Fruit fly (Drosophila melanogaster) whole organism, embryonic: ENCODE data around the gene Cyp318a1.
A peak's percentile ranks its signal among the peaks of the same experiment; 100 is the strongest.

ENCODE experiments used
- ATbp ChIP-seq: fragments of 200-800 bp; sonication (Bioruptor generic); optimal IDR thresholded peaks from 2 replicates; lab custom pipeline; 2017; ENCODE audit warnings: missing biosample characterization, mild to moderate bottlenecking, missing genetic modification characterization, missing genetic modification reagents
- Awh ChIP-seq: fragments of 200-800 bp; sonication (Bioruptor generic); IDR thresholded peaks from 2 replicates; pipeline ENCODE4, ENCODE4 v1.3.6; 2022; ENCODE audit warnings: missing biosample characterization, missing genetic modification characterization
- CG11398 ChIP-seq: fragments of 200-800 bp; sonication (Bioruptor generic); optimal IDR thresholded peaks from 2 replicates; lab custom pipeline; 2016; ENCODE audit warnings: missing biosample characterization, missing genetic modification characterization
- CG11456 ChIP-seq: fragments of 200-800 bp; sonication (Bioruptor generic); IDR thresholded peaks from 3 replicates; pipeline ENCODE4 v1.3.6; 2022; ENCODE audit warnings: missing biosample characterization, missing genetic modification characterization
- CG11723 ChIP-seq: fragments of 200-800 bp; sonication (Bioruptor generic); optimal IDR thresholded peaks from 2 replicates; lab custom pipeline; 2017; ENCODE audit warnings: missing biosample characterization, mild to moderate bottlenecking, missing genetic modification characterization
- CG12104 ChIP-seq: fragments of 200-800 bp; sonication (Bioruptor generic); optimal IDR thresholded peaks from 3 replicates; lab custom pipeline; 2016; ENCODE audit warnings: missing biosample characterization, missing genetic modification characterization
- CG13123 ChIP-seq: fragments of 200-800 bp; sonication (Bioruptor generic); optimal IDR thresholded peaks from 2 replicates; lab custom pipeline; 2016; ENCODE audit warnings: missing biosample characterization, missing genetic modification characterization
- CG13296 ChIP-seq: fragments of 200-800 bp; sonication (Bioruptor generic); optimal IDR thresholded peaks from 3 replicates; lab custom pipeline; 2018; ENCODE audit warnings: missing biosample characterization, mild to moderate bottlenecking, missing genetic modification characterization
- CG13775 ChIP-seq: fragments of 200-800 bp; sonication (Bioruptor generic); optimal IDR thresholded peaks from 3 replicates; lab custom pipeline; 2017; ENCODE audit warnings: missing biosample characterization, mild to moderate bottlenecking, missing genetic modification characterization
- CG17385 ChIP-seq: fragments of 200-800 bp; sonication (Bioruptor generic); optimal IDR thresholded peaks from 3 replicates; lab custom pipeline; 2018; ENCODE audit warnings: missing biosample characterization, mild to moderate bottlenecking, missing genetic modification characterization
- CG30431 ChIP-seq: fragments of 200-800 bp; sonication (Bioruptor generic); optimal IDR thresholded peaks from 2 replicates; lab custom pipeline; 2017; ENCODE audit warnings: missing biosample characterization, missing genetic modification characterization
- CG31441 ChIP-seq: fragments of 200-800 bp; sonication (Bioruptor generic); IDR thresholded peaks from 2 replicates; pipeline ENCODE4 v1.3.6; 2022; ENCODE audit warnings: missing biosample characterization, missing genetic modification characterization
- CG3281 ChIP-seq: fragments of 200-800 bp; sonication (Bioruptor generic); optimal IDR thresholded peaks from 3 replicates; lab custom pipeline; 2017; ENCODE audit warnings: missing biosample characterization, mild to moderate bottlenecking, missing genetic modification characterization
- CG34422 ChIP-seq: fragments of 200-800 bp; sonication (Bioruptor generic); IDR thresholded peaks from 3 replicates; pipeline ENCODE4 v1.3.6; 2022; ENCODE audit warnings: missing biosample characterization, missing genetic modification characterization
- CG6272 ChIP-seq: fragments of 200-800 bp; sonication (Bioruptor generic); IDR thresholded peaks from 2 replicates; pipeline ENCODE4 v1.3.6; 2022; ENCODE audit warnings: missing biosample characterization, missing genetic modification characterization
- CG8290 ChIP-seq, 3 experiments: fragments of 200-800 bp; sonication (Bioruptor generic); optimal IDR thresholded peaks; 2 replicates each; lab custom pipeline; 2016 to 2019; ENCODE audit warnings: missing biosample characterization in 3 of 3, missing genetic modification characterization in 3 of 3, mild to moderate bottlenecking in 2 of 3, moderate library complexity in 1 of 3
- CG9215 ChIP-seq: fragments of 200-800 bp; sonication (Bioruptor generic); IDR thresholded peaks from 2 replicates; pipeline ENCODE4 v1.3.6; 2022; ENCODE audit warnings: missing biosample characterization, missing genetic modification characterization
- D19A ChIP-seq: fragments of 200-800 bp; optimal IDR thresholded peaks from 3 replicates; lab custom pipeline; 2019; ENCODE audit warnings: missing biosample characterization, mild to moderate bottlenecking, missing genetic modification characterization, moderate library complexity
- Eip74EF ChIP-seq, 2 experiments: fragments of 200-800 bp in 1 of 2; fragments of >200 bp in 1 of 2; sonication (Bioruptor generic) in 1 of 2; optimal IDR thresholded peaks; 2 replicates each; lab custom pipeline; 2017 to 2019; ENCODE audit warnings: missing biosample characterization in 2 of 2, missing genetic modification characterization in 2 of 2, mild to moderate bottlenecking in 1 of 2, moderate library complexity in 1 of 2
- Elba2 ChIP-seq: fragments of 200-800 bp; sonication (Bioruptor generic); optimal IDR thresholded peaks from 3 replicates; lab custom pipeline; 2016; ENCODE audit warnings: missing biosample characterization, missing genetic modification characterization
- Gsc ChIP-seq: fragments of 200-800 bp; sonication (Bioruptor generic); IDR thresholded peaks from 2 replicates; pipeline ENCODE4 v1.3.6; 2022; ENCODE audit warnings: missing biosample characterization, missing genetic modification characterization
- Nf-YC ChIP-seq: fragments of 200-800 bp; optimal IDR thresholded peaks from 3 replicates; lab custom pipeline; 2019; ENCODE audit warnings: missing biosample characterization, mild to moderate bottlenecking, missing genetic modification characterization, moderate library complexity
- PHDP ChIP-seq: fragments of 200-800 bp; sonication (Bioruptor generic); optimal IDR thresholded peaks from 3 replicates; lab custom pipeline; 2018; ENCODE audit warnings: missing biosample characterization, mild to moderate bottlenecking, missing genetic modification characterization, moderate library complexity
- Rfx ChIP-seq: fragments of 200-800 bp; sonication (Bioruptor generic); IDR thresholded peaks from 2 replicates; pipeline ENCODE4 v1.3.6; 2022; ENCODE audit warnings: missing biosample characterization, missing genetic modification characterization
- Sox100B ChIP-seq: fragments of 200-800 bp; sonication (Bioruptor generic); optimal IDR thresholded peaks from 3 replicates; lab custom pipeline; 2018; ENCODE audit warnings: missing biosample characterization, mild to moderate bottlenecking, missing genetic modification characterization
- Xbp1 ChIP-seq: fragments of 200-800 bp; sonication (Bioruptor generic); optimal IDR thresholded peaks from 3 replicates; lab custom pipeline; 2016; ENCODE audit warnings: missing biosample characterization, mild to moderate bottlenecking, missing genetic modification characterization
- br ChIP-seq: fragments of >200 bp; optimal IDR thresholded peaks from 2 replicates; lab custom pipeline; 2017
- bsh ChIP-seq, 2 experiments: fragments of 200-800 bp; sonication (Bioruptor generic); optimal IDR thresholded peaks; 2 replicates each; lab custom pipeline; 2017 to 2018; ENCODE audit warnings: mild to moderate bottlenecking in 2 of 2, missing biosample characterization in 2 of 2, missing genetic modification characterization in 2 of 2, moderate library complexity in 1 of 2
- caup ChIP-seq: fragments of 200-800 bp; sonication (Bioruptor generic); optimal IDR thresholded peaks from 3 replicates; lab custom pipeline; 2017; ENCODE audit warnings: missing biosample characterization, mild to moderate bottlenecking, missing genetic modification characterization, moderate library complexity; ENCODE audit not compliant: severe bottlenecking
- chn ChIP-seq: fragments of 200-800 bp; sonication (Bioruptor generic); optimal IDR thresholded peaks from 2 replicates; lab custom pipeline; 2016; ENCODE audit warnings: missing biosample characterization, missing genetic modification characterization
- crp ChIP-seq, 2 experiments: fragments of 200-800 bp; sonication (Bioruptor generic); optimal IDR thresholded peaks; 2 replicates in 1 of 2; 3 replicates in 1 of 2; lab custom pipeline; 2017; ENCODE audit warnings: missing biosample characterization in 2 of 2, missing genetic modification characterization in 2 of 2, mild to moderate bottlenecking in 1 of 2, moderate library complexity in 1 of 2
- dmrt99B ChIP-seq: fragments of 200-800 bp; sonication (Bioruptor generic); optimal IDR thresholded peaks from 2 replicates; lab custom pipeline; 2018; ENCODE audit warnings: missing biosample characterization, mild to moderate bottlenecking, missing genetic modification characterization, moderate library complexity
- dpn ChIP-seq, 2 experiments: fragments of 200-800 bp; sonication (Bioruptor generic); optimal IDR thresholded peaks; 3 replicates each; lab custom pipeline; 2016; ENCODE audit warnings: missing biosample characterization in 2 of 2, missing genetic modification characterization in 2 of 2
- fd96Cb ChIP-seq: fragments of 200-800 bp; sonication (Bioruptor generic); optimal IDR thresholded peaks from 2 replicates; lab custom pipeline; 2018; ENCODE audit warnings: missing biosample characterization, mild to moderate bottlenecking, missing genetic modification characterization, moderate library complexity
- gcm2 ChIP-seq: fragments of 200-800 bp; sonication (Bioruptor generic); optimal IDR thresholded peaks from 2 replicates; lab custom pipeline; 2016; ENCODE audit warnings: missing biosample characterization, missing genetic modification characterization
- gem ChIP-seq: fragments of 200-800 bp; sonication (Bioruptor generic); optimal IDR thresholded peaks from 2 replicates; lab custom pipeline; 2019; ENCODE audit warnings: missing biosample characterization, mild to moderate bottlenecking, missing genetic modification characterization, moderate library complexity
- jigr1 ChIP-seq: fragments of 200-800 bp; sonication (Bioruptor generic); IDR thresholded peaks from 3 replicates; pipeline ENCODE4 v1.3.6; 2022; ENCODE audit warnings: missing biosample characterization, missing genetic modification characterization
- jing ChIP-seq: fragments of 200-800 bp; sonication (Bioruptor generic); optimal IDR thresholded peaks from 2 replicates; lab custom pipeline; 2018; ENCODE audit warnings: missing biosample characterization, mild to moderate bottlenecking, missing genetic modification characterization
- nerfin-2 ChIP-seq: fragments of 200-800 bp; sonication (Bioruptor generic); IDR thresholded peaks from 2 replicates; pipeline ENCODE4 v1.3.6; 2022; ENCODE audit warnings: missing biosample characterization, missing genetic modification characterization; ENCODE audit not compliant: partially characterized antibody
- nmo ChIP-seq: fragments of 200-800 bp; sonication (Bioruptor generic); optimal IDR thresholded peaks from 2 replicates; lab custom pipeline; 2018; ENCODE audit warnings: missing biosample characterization, mild to moderate bottlenecking, missing genetic modification characterization, moderate library complexity
- nom ChIP-seq: fragments of 200-800 bp; sonication (Bioruptor generic); optimal IDR thresholded peaks from 2 replicates; lab custom pipeline; 2017; ENCODE audit warnings: missing biosample characterization, missing genetic modification characterization, mild to moderate bottlenecking, moderate library complexity, missing genetic modification reagents
- odd ChIP-seq: fragments of 200-800 bp; sonication (Bioruptor generic); optimal IDR thresholded peaks from 2 replicates; lab custom pipeline; 2017; ENCODE audit warnings: missing biosample characterization, mild to moderate bottlenecking, missing genetic modification characterization
- slp2 ChIP-seq: fragments of 200-800 bp; sonication (Bioruptor generic); optimal IDR thresholded peaks from 2 replicates; lab custom pipeline; 2016; ENCODE audit warnings: missing biosample characterization, missing genetic modification characterization
- stwl ChIP-seq: fragments of 200-800 bp; sonication (Bioruptor generic); optimal IDR thresholded peaks from 3 replicates; lab custom pipeline; 2018; ENCODE audit warnings: missing biosample characterization, mild to moderate bottlenecking, missing genetic modification characterization, moderate library complexity
- tin ChIP-seq: fragments of 200-800 bp; sonication (Bioruptor generic); optimal IDR thresholded peaks from 3 replicates; lab custom pipeline; 2016; ENCODE audit warnings: missing biosample characterization, missing genetic modification characterization
- tio ChIP-seq: fragments of 200-800 bp; sonication (Bioruptor generic); optimal IDR thresholded peaks from 2 replicates; lab custom pipeline; 2017; ENCODE audit warnings: missing biosample characterization, missing genetic modification characterization, inconsistent platforms
- toy ChIP-seq: fragments of 200-800 bp; sonication (Bioruptor generic); IDR thresholded peaks from 2 replicates; pipeline ENCODE4 v1.3.6; 2022; ENCODE audit warnings: missing biosample characterization, missing genetic modification characterization
- ttk ChIP-seq: fragments of 200-800 bp; sonication (Bioruptor generic); IDR thresholded peaks from 2 replicates; pipeline ENCODE4 v2.1.2; 2022; ENCODE audit warnings: missing biosample characterization, missing genetic modification characterization
- tx ChIP-seq: fragments of 200-800 bp; sonication (Bioruptor generic); optimal IDR thresholded peaks from 2 replicates; lab custom pipeline; 2016; ENCODE audit warnings: missing biosample characterization, missing genetic modification characterization
- wdn ChIP-seq: fragments of 200-800 bp; sonication (Bioruptor generic); IDR thresholded peaks from 2 replicates; pipeline ENCODE4 v1.3.6; 2022; ENCODE audit warnings: missing biosample characterization, missing genetic modification characterization

Gene Cyp318a1

dm6 chrX:12004395-12004768 lies 28.1 kb upstream of the Cyp318a1 start (continued):
- TF ChIP-seq Nf-YC (peak; percentile 4), wdn (GFP tag; lab: Robert Waterston, UW) (no peak), Awh (GFP tag; lab: Robert Waterston, UW) (no peak), CG17385 (GFP tag; lab: Kevin White, UChicago) (peak; percentile 50), toy (GFP tag; lab: Robert Waterston, UW) (no peak), PHDP (tag; lab: Kevin White, UChicago) (no peak), stwl (tag; lab: Kevin White, UChicago) (no peak), tio (peak; percentile 17), gcm2 (GFP tag; lab: Kevin White, UChicago) (no peak), dpn (GFP tag; optimal IDR thresholded peaks at IDR 0.05; lab: Kevin White, UChicago) (peak in 1 of 2 experiments; percentile 2), CG11723 (GFP tag; lab: Kevin White, UChicago) (peak; percentile 30), CG6272 (GFP tag; lab: Robert Waterston, UW) (0 out of 2 replicates have a peak, but pooled peaks have one; percentile 2), CG13296 (GFP tag; lab: Kevin White, UChicago) (peak; percentile 11), Xbp1 (peak; percentile 15), gem (tag; lab: Kevin White, UChicago) (peak; percentile 41), br (lab: Kevin White, UChicago) (no peak), ATbp (GFP tag; lab: Kevin White, UChicago) (no peak), bsh (GFP tag; optimal IDR thresholded peaks at IDR 0.05; lab: Kevin White, UChicago) (peak in 1 of 2 experiments; percentile 53), Rfx (GFP tag; lab: Robert Waterston, UW) (peak; percentile 2; the same call in 1 of the 2 replicates), Eip74EF (GFP tag; optimal IDR thresholded peaks at IDR 0.05; lab: Kevin White, UChicago) (peak in 1 of 2 experiments; percentile 4), nom (GFP tag; lab: Kevin White, UChicago) (no peak), CG11398 (GFP tag; lab: Kevin White, UChicago) (no peak), nerfin-2 (GFP tag; lab: Robert Waterston, UW) (no peak), CG30431 (GFP tag; lab: Kevin White, UChicago) (no peak), nmo (GFP tag; lab: Kevin White, UChicago) (peak; percentile 65), caup (GFP tag; lab: Kevin White, UChicago) (no peak), CG13775 (GFP tag; lab: Kevin White, UChicago) (peak; percentile 3), CG11456 (GFP tag; lab: Robert Waterston, UW) (no peak), CG34422 (GFP tag; lab: Robert Waterston, UW) (no peak), Sox100B (GFP tag; lab: Kevin White, UChicago) (peak; percentile 76), jing (GFP tag; lab: Kevin White, UChicago) (no peak), jigr1 (0 out of 3 replicates have a peak, but pooled peaks have one; percentile 3), ttk (GFP tag; lab: Robert Waterston, UW) (no peak), tx (GFP tag; lab: Kevin White, UChicago) (no peak), tin (GFP tag; lab: Kevin White, UChicago) (no peak), CG3281 (GFP tag; lab: Kevin White, UChicago) (peak; percentile 18), CG31441 (peak; percentile 53; the same call in 1 of the 2 replicates), D19A (no peak), slp2 (GFP tag; lab: Kevin White, UChicago) (no peak), CG9215 (no peak), CG8290 (GFP tag; optimal IDR thresholded peaks at IDR 0.05; lab: Kevin White, UChicago) (no peak), CG8290 (tag; optimal IDR thresholded peaks at IDR 0.05; lab: Kevin White, UChicago) (no peak), Gsc (GFP tag; lab: Robert Waterston, UW) (no peak), fd96Cb (tag; lab: Kevin White, UChicago) (peak; percentile 1), crp (GFP tag; optimal IDR thresholded peaks at IDR 0.05; lab: Kevin White, UChicago) (no peak), Elba2 (GFP tag; lab: Kevin White, UChicago) (no peak), CG13123 (GFP tag; lab: Kevin White, UChicago) (no peak), CG12104 (GFP tag; lab: Kevin White, UChicago) (peak; percentile 31), dmrt99B (tag; lab: Kevin White, UChicago) (peak; percentile 72), odd (peak; percentile 44), chn (GFP tag; lab: Kevin White, UChicago) (no peak)
